Fruit fly (Drosophila melanogaster): ENCODE data around the gene Zmynd8.

Zmynd8 gene

DNA sequence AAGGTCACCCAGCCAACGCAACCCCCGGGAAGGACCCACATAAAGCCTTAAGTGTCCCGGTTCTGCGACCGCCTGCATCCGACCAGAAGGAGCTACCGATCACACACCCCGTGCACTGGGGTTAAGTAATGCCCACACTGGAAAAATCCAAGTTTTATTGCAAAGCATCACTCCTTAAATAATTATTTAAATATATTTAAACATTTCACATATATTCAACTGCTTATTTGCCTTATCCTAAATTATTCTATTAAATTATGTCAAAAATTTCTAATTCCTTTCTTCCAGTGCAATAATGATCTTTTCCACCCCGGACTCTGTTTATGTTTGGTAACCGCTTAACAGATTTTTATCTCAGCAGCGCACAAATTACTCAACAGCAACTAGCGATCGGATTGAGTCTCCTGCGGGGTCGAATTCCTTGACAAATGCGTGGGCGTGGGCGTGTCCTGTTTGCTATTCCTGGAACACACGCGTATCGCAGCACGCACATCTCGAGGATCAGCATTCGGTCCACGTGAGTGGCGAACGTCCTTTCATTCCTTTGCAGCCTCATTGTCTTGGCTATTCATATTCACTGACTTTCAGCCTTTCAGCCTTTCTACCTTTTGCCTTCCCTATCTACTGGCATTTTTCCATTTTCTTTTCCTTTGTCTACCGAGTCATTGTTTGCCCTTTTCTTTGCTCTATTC, 35.4 kb downstream of the Zmynd8 start (continued):
- TF ChIP-seq CG16813 (GFP tag; IDR thresholded peaks at IDR 0.05; ENCODE audit: partially characterized antibody) (no peak), slou (GFP tag; optimal IDR thresholded peaks at IDR 0.05) (no peak), luna (GFP tag; optimal IDR thresholded peaks at IDR 0.05) (no peak), CkIIα-i1 (GFP tag; IDR thresholded peaks at IDR 0.05) (no peak), Camta (GFP tag; optimal IDR thresholded peaks at IDR 0.05) (no peak), Dip2 (GFP tag; IDR thresholded peaks at IDR 0.05) (no peak), stc (GFP tag; IDR thresholded peaks at IDR 0.05) (no peak), shn (GFP tag; optimal IDR thresholded peaks at IDR 0.05) (no peak), CrebB (tag; optimal IDR thresholded peaks at IDR 0.05) (no peak), CG14710 (tag; optimal IDR thresholded peaks at IDR 0.05) (peak; percentile 76), ham (GFP tag; IDR thresholded peaks at IDR 0.05) (no peak), Lhr (GFP tag; optimal IDR thresholded peaks at IDR 0.05) (peak; percentile 25), CG4404 (GFP tag; IDR thresholded peaks at IDR 0.05) (peak; percentile 92), stwl (tag; optimal IDR thresholded peaks at IDR 0.05) (peak; percentile 50), pan (optimal IDR thresholded peaks at IDR 0.05) (no peak), pan (GFP tag; optimal IDR thresholded peaks at IDR 0.05 in 1 of 2, IDR thresholded peaks at IDR 0.05 in 1 of 2) (no peak), kay (GFP tag; optimal IDR thresholded peaks at IDR 0.05) (no peak), CG3065 (GFP tag; optimal IDR thresholded peaks at IDR 0.05) (no peak), CG17829 (tag; optimal IDR thresholded peaks at IDR 0.05) (peak; percentile 79), CG1603 (tag; optimal IDR thresholded peaks at IDR 0.05) (peak; percentile 48), Xrp1 (GFP tag; IDR thresholded peaks at IDR 0.05) (peak; percentile 89), CG6272 (GFP tag; IDR thresholded peaks at IDR 0.05) (no peak), sna (GFP tag; IDR thresholded peaks at IDR 0.05; ENCODE audit: partially characterized antibody) (no peak), Sox100B (GFP tag; optimal IDR thresholded peaks at IDR 0.05) (peak; percentile 0), CG6683 (GFP tag; optimal IDR thresholded peaks at IDR 0.05) (no peak), disco-r (GFP tag; optimal IDR thresholded peaks at IDR 0.05) (no peak), so (GFP tag; IDR thresholded peaks at IDR 0.05) (no peak), pita (GFP tag; optimal IDR thresholded peaks at IDR 0.05) (no peak), CG1602 (GFP tag; optimal IDR thresholded peaks at IDR 0.05) (peak; percentile 54), CG13775 (GFP tag; optimal IDR thresholded peaks at IDR 0.05) (peak; percentile 62), CG11695 (GFP tag; IDR thresholded peaks at IDR 0.05) (no peak), dpn (GFP tag; optimal IDR thresholded peaks at IDR 0.05) (no peak), tap (tag; optimal IDR thresholded peaks at IDR 0.05) (peak; percentile 13), CG10979 (tag; optimal IDR thresholded peaks at IDR 0.05) (peak; percentile 84), Hmx (GFP tag; optimal IDR thresholded peaks at IDR 0.05) (no peak), sd (tag; optimal IDR thresholded peaks at IDR 0.05) (no peak), cg (GFP tag; optimal IDR thresholded peaks at IDR 0.05) (no peak), Hr3 (GFP tag; optimal IDR thresholded peaks at IDR 0.05) (peak; percentile 44), CG2120 (GFP tag; optimal IDR thresholded peaks at IDR 0.05) (no peak), sug (tag; optimal IDR thresholded peaks at IDR 0.05) (no peak), Ets97D (GFP tag; optimal IDR thresholded peaks at IDR 0.05) (no peak), ewg (GFP tag; optimal IDR thresholded peaks at IDR 0.05) (no peak), CG6254 (GFP tag; optimal IDR thresholded peaks at IDR 0.05) (no peak), CG11723 (GFP tag; optimal IDR thresholded peaks at IDR 0.05) (no peak), CG4360 (GFP tag; IDR thresholded peaks at IDR 0.05) (no peak), peb (GFP tag; IDR thresholded peaks at IDR 0.05) (peak; percentile 40; the same call in 1 of the 2 replicates), Doc2 (GFP tag; IDR thresholded peaks at IDR 0.05) (no peak), CG34422 (GFP tag; IDR thresholded peaks at IDR 0.05) (no peak; the same call in 2 of the 3 replicates), knrl (GFP tag; IDR thresholded peaks at IDR 0.05; ENCODE audit: partially characterized antibody) (no peak), CG18262 (tag; optimal IDR thresholded peaks at IDR 0.05) (peak; percentile 81), CG14014 (GFP tag; IDR thresholded peaks at IDR 0.05) (no peak)

All from whole organism, embryonic.